Worm (Caenorhabditis elegans) whole organism, young adult: ENCODE results near the gene ceh-48.
A peak's percentile ranks its signal among the peaks of the same experiment; 100 is the strongest.

Experiments used
- B0035.1 ChIP-seq: sonication (generic microtip); optimal IDR thresholded peaks from 2 replicates; lab custom pipeline; 2016; ENCODE audit warnings: missing genetic modification characterization, mild to moderate bottlenecking, missing compliant biosample characterization, missing genotype, missing genetic modification reagents
- B0336.3 ChIP-seq: fragments of 200-800 bp; sonication (Bioruptor generic); IDR thresholded peaks from 2 replicates; pipeline ENCODE4 v1.3.6; 2022; ENCODE audit warnings: missing genetic modification characterization, missing compliant biosample characterization
- F49E8.2 ChIP-seq: sonication (generic microtip); optimal IDR thresholded peaks from 3 replicates; lab custom pipeline; 2017; ENCODE audit warnings: missing genetic modification characterization, mild to moderate bottlenecking, missing compliant biosample characterization, antibody characterized with exemption, moderate library complexity; ENCODE audit not compliant: insufficient read depth
- F57A8.1 ChIP-seq: fragments of 200-800 bp; sonication (Bioruptor generic); optimal IDR thresholded peaks from 2 replicates; lab custom pipeline; 2018; ENCODE audit warnings: mild to moderate bottlenecking, missing genetic modification characterization, moderate library complexity, missing compliant biosample characterization
- Y53G8AR.9 ChIP-seq: fragments of 200-800 bp; sonication (Bioruptor generic); conservative IDR thresholded peaks from 2 replicates; pipeline ENCODE4 v1.3.6; 2022; ENCODE audit warnings: missing genetic modification reagents, missing genetic modification characterization, missing compliant biosample characterization
- Y56A3A.18 ChIP-seq: fragments of 200-800 bp; sonication (Bioruptor generic); IDR thresholded peaks from 2 replicates; pipeline ENCODE4 v1.3.6; 2022; ENCODE audit warnings: missing genetic modification reagents, missing genetic modification characterization, missing compliant biosample characterization
- Y95B8A.8 ChIP-seq: fragments of 200-800 bp; sonication (Bioruptor generic); IDR thresholded peaks from 2 replicates; pipeline ENCODE4 v1.3.6; 2022; ENCODE audit warnings: missing genetic modification reagents, missing genetic modification characterization, missing compliant biosample characterization
- ZK185.1 ChIP-seq: sonication (generic microtip); optimal IDR thresholded peaks from 2 replicates; lab custom pipeline; 2016; ENCODE audit warnings: mild to moderate bottlenecking, missing genetic modification characterization, missing compliant biosample characterization; ENCODE audit not compliant: poor library complexity, severe bottlenecking
- akir-1 ChIP-seq: fragments of 200-800 bp; sonication (Bioruptor generic); optimal IDR thresholded peaks from 2 replicates; lab custom pipeline; 2018; ENCODE audit warnings: mild to moderate bottlenecking, missing genetic modification characterization, moderate library complexity, missing compliant biosample characterization
- atf-7 ChIP-seq: sonication (generic microtip); optimal IDR thresholded peaks from 2 replicates; lab custom pipeline; 2017; ENCODE audit warnings: mild to moderate bottlenecking, missing genetic modification characterization, missing compliant biosample characterization
- bed-2 ChIP-seq: fragments of 200-800 bp; sonication (Bioruptor generic); IDR thresholded peaks from 2 replicates; pipeline ENCODE4 v1.3.6; 2022; ENCODE audit warnings: missing genetic modification reagents, missing genetic modification characterization, missing compliant biosample characterization
- cebp-1 ChIP-seq, 2 experiments: fragments of 200-800 bp in 1 of 2; sonication (Bioruptor generic) in 1 of 2; sonication (generic microtip) in 1 of 2; IDR thresholded peaks in 1 of 2; optimal IDR thresholded peaks in 1 of 2; 2 replicates each; pipeline versions ENCODE4 v1.3.6 to Lab custom; 2017 to 2022; ENCODE audit warnings: missing compliant biosample characterization in 2 of 2, missing genetic modification characterization in 2 of 2, mild to moderate bottlenecking in 1 of 2, missing genetic modification reagents in 1 of 2, moderate library complexity in 1 of 2
- cebp-2 ChIP-seq: fragments of 200-800 bp; sonication (Bioruptor generic); IDR thresholded peaks from 2 replicates; pipeline ENCODE4 v1.3.6; 2022; ENCODE audit warnings: missing genetic modification characterization, missing compliant biosample characterization
- ceh-27 ChIP-seq: fragments of 200-800 bp; sonication (Bioruptor generic); optimal IDR thresholded peaks from 2 replicates; lab custom pipeline; 2018; ENCODE audit warnings: mild to moderate bottlenecking, missing genetic modification characterization, moderate library complexity, missing compliant biosample characterization
- ceh-79 ChIP-seq: sonication (generic microtip); optimal IDR thresholded peaks from 2 replicates; lab custom pipeline; 2017; ENCODE audit warnings: mild to moderate bottlenecking, missing genetic modification characterization, missing compliant biosample characterization
- chd-7 ChIP-seq: sonication (generic microtip); optimal IDR thresholded peaks from 2 replicates; lab custom pipeline; 2016; ENCODE audit warnings: mild to moderate bottlenecking, missing genetic modification characterization, moderate library complexity, missing compliant biosample characterization
- dox-1 ChIP-seq: fragments of 200-800 bp; sonication (Bioruptor generic); IDR thresholded peaks from 2 replicates; pipeline ENCODE4 v1.3.6; 2022; ENCODE audit warnings: missing genetic modification reagents, missing genetic modification characterization, missing compliant biosample characterization
- ets-4 ChIP-seq: fragments of 200-800 bp; sonication (Bioruptor generic); optimal IDR thresholded peaks from 2 replicates; lab custom pipeline; 2018; ENCODE audit warnings: mild to moderate bottlenecking, missing genetic modification characterization, missing compliant biosample characterization
- hmg-1.2 ChIP-seq: fragments of 200-800 bp; sonication (Bioruptor generic); IDR thresholded peaks from 2 replicates; pipeline ENCODE4 v1.3.6; 2022; ENCODE audit warnings: missing genetic modification reagents, missing genetic modification characterization, missing compliant biosample characterization
- hsf-1 ChIP-seq: fragments of 200-800 bp; sonication (Bioruptor generic); IDR thresholded peaks from 2 replicates; pipeline ENCODE4 v1.3.6; 2022; ENCODE audit warnings: missing genetic modification reagents, missing genetic modification characterization, missing compliant biosample characterization
- let-607 ChIP-seq, 2 experiments: fragments of 200-800 bp in 1 of 2; sonication (Bioruptor generic) in 1 of 2; sonication (generic microtip) in 1 of 2; optimal IDR thresholded peaks; 2 replicates each; lab custom pipeline; 2016 to 2018; ENCODE audit warnings: mild to moderate bottlenecking in 2 of 2, missing compliant biosample characterization in 2 of 2, missing genetic modification characterization in 2 of 2, moderate library complexity in 2 of 2, missing genotype in 1 of 2
- lin-26 ChIP-seq: fragments of 200-800 bp; sonication (Bioruptor generic); IDR thresholded peaks from 2 replicates; pipeline ENCODE4 v1.3.6; 2022; ENCODE audit warnings: missing genetic modification reagents, missing genetic modification characterization, missing compliant biosample characterization
- lin-35 ChIP-seq, 3 experiments: fragments of 150-350 bp in 2 of 3; sonication (generic microtip) in 1 of 3; optimal IDR thresholded peaks; 2 replicates each; lab custom pipeline; 2014 to 2018; ENCODE audit warnings: missing biosample characterization in 3 of 3, missing genetic modification characterization in 3 of 3, missing genetic modification reagents in 3 of 3
- lin-40 ChIP-seq: sonication (generic microtip); optimal IDR thresholded peaks from 2 replicates; lab custom pipeline; 2016; ENCODE audit warnings: missing genetic modification characterization, mild to moderate bottlenecking, missing compliant biosample characterization, missing genotype, missing genetic modification reagents
- lsl-1 ChIP-seq: fragments of 200-800 bp; sonication (Bioruptor generic); optimal IDR thresholded peaks from 2 replicates; lab custom pipeline; 2018; ENCODE audit warnings: mild to moderate bottlenecking, missing genetic modification characterization, moderate library complexity, missing compliant biosample characterization
- madf-3 ChIP-seq: fragments of 200-800 bp; sonication (Bioruptor generic); IDR thresholded peaks from 2 replicates; pipeline ENCODE4 v1.3.6; 2022; ENCODE audit warnings: missing genetic modification reagents, missing genetic modification characterization, missing compliant biosample characterization
- madf-6 ChIP-seq: fragments of 200-800 bp; sonication (Bioruptor generic); IDR thresholded peaks from 2 replicates; pipeline ENCODE4 v1.3.6; 2022; ENCODE audit warnings: missing genetic modification reagents, missing genetic modification characterization, missing compliant biosample characterization
- mcd-1 ChIP-seq: fragments of 200-800 bp; sonication (Bioruptor generic); IDR thresholded peaks from 2 replicates; pipeline ENCODE4 v1.3.6; 2022; ENCODE audit warnings: missing genetic modification reagents, missing genetic modification characterization, missing compliant biosample characterization
- mes-4 ChIP-seq: sonication (generic microtip); optimal IDR thresholded peaks from 2 replicates; lab custom pipeline; 2016; ENCODE audit warnings: missing genotype, missing genetic modification characterization, missing compliant biosample characterization
- nfyb-1 ChIP-seq: fragments of 200-800 bp; sonication (Bioruptor generic); IDR thresholded peaks from 2 replicates; pipeline ENCODE4 v1.3.6; 2022; ENCODE audit warnings: missing genetic modification reagents, missing genetic modification characterization, missing compliant biosample characterization
- pbrm-1 ChIP-seq: fragments of 200-800 bp; sonication (Bioruptor generic); IDR thresholded peaks from 2 replicates; pipeline ENCODE4 v1.3.6; 2022; ENCODE audit warnings: missing genetic modification reagents, missing genetic modification characterization, missing compliant biosample characterization
- rcor-1 ChIP-seq: fragments of 200-800 bp; sonication (Bioruptor generic); IDR thresholded peaks from 2 replicates; pipeline ENCODE4 v1.3.6; 2022; ENCODE audit warnings: missing genetic modification reagents, missing genetic modification characterization, missing compliant biosample characterization
- repo-1 ChIP-seq: sonication (generic microtip); optimal IDR thresholded peaks from 2 replicates; lab custom pipeline; 2017; ENCODE audit warnings: mild to moderate bottlenecking, missing genetic modification characterization, missing compliant biosample characterization
- sea-2 ChIP-seq: fragments of 200-800 bp; sonication (Bioruptor generic); IDR thresholded peaks from 2 replicates; pipeline ENCODE4 v1.3.6; 2022; ENCODE audit warnings: missing genetic modification characterization, missing compliant biosample characterization
- snpc-1.1 ChIP-seq: sonication (generic microtip); optimal IDR thresholded peaks from 2 replicates; lab custom pipeline; 2017; ENCODE audit warnings: missing genetic modification characterization, mild to moderate bottlenecking, missing compliant biosample characterization, antibody characterized with exemption, moderate library complexity, missing genotype, missing genetic modification reagents; ENCODE audit not compliant: insufficient read depth
- snpc-3.4 ChIP-seq: sonication (generic microtip); optimal IDR thresholded peaks from 2 replicates; lab custom pipeline; 2017; ENCODE audit warnings: missing genetic modification characterization, mild to moderate bottlenecking, missing compliant biosample characterization, antibody characterized with exemption, moderate library complexity, missing genotype, missing genetic modification reagents
- snpc-4 ChIP-seq, 5 experiments: fragments of 150-350 bp in 1 of 5; sonication (generic microtip) in 4 of 5; optimal IDR thresholded peaks; 2 replicates each; lab custom pipeline; 2014 to 2018; ENCODE audit warnings: missing genetic modification characterization in 5 of 5, missing biosample characterization in 3 of 5, antibody characterized with exemption in 2 of 5, mild to moderate bottlenecking in 2 of 5, missing compliant biosample characterization in 2 of 5, missing genotype in 2 of 5, moderate library complexity in 2 of 5, missing genetic modification reagents in 1 of 5
- tbp1 ChIP-seq: fragments of 200-800 bp; sonication (Bioruptor generic); optimal IDR thresholded peaks from 2 replicates; lab custom pipeline; 2018; ENCODE audit warnings: mild to moderate bottlenecking, missing genetic modification characterization, missing compliant biosample characterization
- tlf-1 ChIP-seq: fragments of 200-800 bp; sonication (Bioruptor generic); optimal IDR thresholded peaks from 2 replicates; lab custom pipeline; 2018; ENCODE audit warnings: mild to moderate bottlenecking, missing genetic modification characterization, missing compliant biosample characterization
- unc-62 ChIP-seq: fragments of 150-350 bp; optimal IDR thresholded peaks from 2 replicates; lab custom pipeline; 2014; ENCODE audit warnings: missing biosample characterization, missing genetic modification reagents, missing genetic modification characterization
- zfh-2 ChIP-seq: fragments of 200-800 bp; sonication (Bioruptor generic); conservative IDR thresholded peaks from 2 replicates; pipeline ENCODE4 v1.3.6; 2022; ENCODE audit warnings: missing genetic modification reagents, missing genetic modification characterization, missing compliant biosample characterization
- ztf-22 ChIP-seq: fragments of 200-800 bp; sonication (Bioruptor generic); optimal IDR thresholded peaks from 2 replicates; lab custom pipeline; 2018; ENCODE audit warnings: mild to moderate bottlenecking, missing genetic modification characterization, moderate library complexity, missing compliant biosample characterization
- ztf-26 ChIP-seq: sonication (generic microtip); optimal IDR thresholded peaks from 2 replicates; lab custom pipeline; 2017; ENCODE audit warnings: missing genetic modification characterization, missing compliant biosample characterization

ceh-48 gene

DNA sequence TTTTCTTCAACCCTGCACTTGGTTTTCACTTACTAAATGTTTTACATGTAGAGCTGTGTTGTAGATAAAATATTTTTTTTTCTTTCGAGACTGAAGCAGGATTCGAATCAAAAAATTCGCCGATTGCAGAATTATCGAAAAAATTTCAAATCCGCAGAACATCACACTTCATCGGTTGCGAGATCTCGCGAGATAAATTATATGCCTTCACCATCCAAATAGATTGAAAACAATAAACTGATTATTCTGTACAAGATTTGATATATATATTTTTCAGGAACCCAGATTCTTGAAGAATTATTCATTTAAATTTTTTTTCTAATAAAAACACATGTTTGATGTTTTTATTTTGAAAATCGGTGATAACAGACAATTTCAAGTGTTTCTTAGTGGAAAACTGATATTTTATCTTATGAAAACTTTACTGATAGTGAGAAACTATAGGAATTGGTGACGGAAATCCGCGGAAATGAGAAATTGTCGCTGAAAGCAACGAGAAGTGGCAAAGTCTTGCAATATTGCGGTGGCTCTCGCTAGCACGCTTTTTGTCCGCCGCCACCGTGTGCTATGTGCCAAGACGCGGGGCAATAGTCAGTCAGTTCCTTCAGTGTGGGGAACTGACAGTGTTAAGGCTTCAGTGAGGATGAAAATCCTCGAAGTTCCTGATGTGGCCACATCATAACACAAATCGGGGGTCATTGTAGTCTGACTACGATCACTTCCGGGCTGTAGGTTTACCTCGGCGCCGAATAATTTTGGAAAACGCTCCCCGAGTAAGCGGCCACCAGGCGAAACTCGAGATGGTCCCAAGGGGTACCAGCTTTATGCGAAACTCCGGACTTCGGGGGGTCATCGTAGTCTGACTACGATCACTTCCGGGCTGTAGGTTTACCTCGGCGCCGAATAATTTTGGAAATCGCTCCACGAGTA, 19.3 kb upstream of the ceh-48 start:
- TF ChIP-seq ztf-26 (tag; lab: Kevin White, UChicago): peak; percentile 34
- peak; percentile 54 for TF ChIP-seq atf-7 (tag; lab: Kevin White, UChicago)
- TF ChIP-seq ZK185.1: peak; percentile 50
- peak; percentile 58 for TF ChIP-seq nfyb-1
- TF ChIP-seq tlf-1 (GFP tag; lab: Kevin White, UChicago): no peak
- 0 out of 2 replicates have a peak, but pooled peaks have one; percentile 46 for TF ChIP-seq Y56A3A.18
- peak; percentile 50 for TF ChIP-seq ceh-79
- TF ChIP-seq ets-4 (GFP tag; lab: Kevin White, UChicago): no peak
- TF ChIP-seq chd-7: peak; percentile 60
- TF ChIP-seq madf-6 (GFP tag; lab: Robert Waterston, UW): peak; percentile 45
- peak; percentile 50 for TF ChIP-seq lsl-1 (GFP tag; lab: Kevin White, UChicago)
- 0 out of 2 replicates have a peak, but pooled peaks have one; percentile 46 for TF ChIP-seq pbrm-1 (GFP tag; lab: Robert Waterston, UW)
- peak; percentile 92 for TF ChIP-seq snpc-1.1 (tag; lab: Kevin White, UChicago)
- TF ChIP-seq cebp-2: peak; percentile 53; the same call in 1 of the 2 replicates
- TF ChIP-seq lin-40 (tag; lab: Kevin White, UChicago): peak; percentile 58
- TF ChIP-seq repo-1 (tag; lab: Kevin White, UChicago): peak; percentile 58
- TF ChIP-seq bed-2 (GFP tag; lab: Robert Waterston, UW): no peak
- TF ChIP-seq B0336.3: 0 out of 2 replicates have a peak, but pooled peaks have one; percentile 12
- no peak for TF ChIP-seq F57A8.1
- TF ChIP-seq B0035.1 (tag; lab: Kevin White, UChicago): peak; percentile 44
- no peak for TF ChIP-seq mes-4 (tag; lab: Kevin White, UChicago)
- TF ChIP-seq madf-3 (GFP tag; lab: Robert Waterston, UW): peak; percentile 37; the same call in 1 of the 2 replicates
- TF ChIP-seq lin-26: peak; percentile 36; the same call in 1 of the 2 replicates
- no peak for TF ChIP-seq unc-62
- peak; percentile 76 for TF ChIP-seq F49E8.2 (tag; lab: Kevin White, UChicago)
- TF ChIP-seq dox-1 (GFP tag; lab: Robert Waterston, UW): 0 out of 2 replicates have a peak, but pooled peaks have one; percentile 30
- TF ChIP-seq Y53G8AR.9 (GFP tag; lab: Robert Waterston, UW): peak; percentile 62
- TF ChIP-seq zfh-2 (GFP tag; lab: Robert Waterston, UW): peak; percentile 85; the same call in 1 of the 2 replicates
- TF ChIP-seq ztf-22 (GFP tag; lab: Kevin White, UChicago): peak; percentile 7
- TF ChIP-seq hsf-1: 0 out of 2 replicates have a peak, but pooled peaks have one; percentile 34
- peak; percentile 29; the same call in 1 of the 2 replicates for TF ChIP-seq rcor-1 (GFP tag; lab: Robert Waterston, UW)
- peak; percentile 63 for TF ChIP-seq tbp1 (GFP tag; lab: Kevin White, UChicago)
- TF ChIP-seq Y95B8A.8 (GFP tag; lab: Robert Waterston, UW): 0 out of 2 replicates have a peak, but pooled peaks have one; percentile 28
- TF ChIP-seq snpc-4 (GFP tag; optimal IDR thresholded peaks at IDR 0.05; lab: Kevin White, UChicago): peak; percentile 84
- TF ChIP-seq snpc-4 (tag; optimal IDR thresholded peaks at IDR 0.05; lab: Kevin White, UChicago): peak; percentile 88 to 96 (median 94)
- no peak for TF ChIP-seq sea-2 (GFP tag; lab: Robert Waterston, UW)
- peak; percentile 24; the same call in 1 of the 2 replicates for TF ChIP-seq mcd-1 (GFP tag; lab: Robert Waterston, UW)
- no peak for TF ChIP-seq cebp-1 (GFP tag; IDR thresholded peaks at IDR 0.05; lab: Robert Waterston, UW)
- peak; percentile 5 for TF ChIP-seq cebp-1 (tag; optimal IDR thresholded peaks at IDR 0.05; lab: Kevin White, UChicago)
- peak; percentile 2 to 59 for TF ChIP-seq let-607 (tag; optimal IDR thresholded peaks at IDR 0.05; lab: Kevin White, UChicago)
- peak; percentile 64 for TF ChIP-seq hmg-1.2 (GFP tag; lab: Robert Waterston, UW)
- peak; percentile 75 for TF ChIP-seq snpc-3.4
- TF ChIP-seq ceh-27 (GFP tag; lab: Kevin White, UChicago): no peak
- TF ChIP-seq akir-1: no peak
- TF ChIP-seq lin-35 (GFP tag; optimal IDR thresholded peaks at IDR 0.05; lab: Kevin White, UChicago): peak in 1 of 3 experiments; percentile 42
